Fruit fly (Drosophila melanogaster): ENCODE data around the gene CG10747.

The CG10747 gene

DNA sequence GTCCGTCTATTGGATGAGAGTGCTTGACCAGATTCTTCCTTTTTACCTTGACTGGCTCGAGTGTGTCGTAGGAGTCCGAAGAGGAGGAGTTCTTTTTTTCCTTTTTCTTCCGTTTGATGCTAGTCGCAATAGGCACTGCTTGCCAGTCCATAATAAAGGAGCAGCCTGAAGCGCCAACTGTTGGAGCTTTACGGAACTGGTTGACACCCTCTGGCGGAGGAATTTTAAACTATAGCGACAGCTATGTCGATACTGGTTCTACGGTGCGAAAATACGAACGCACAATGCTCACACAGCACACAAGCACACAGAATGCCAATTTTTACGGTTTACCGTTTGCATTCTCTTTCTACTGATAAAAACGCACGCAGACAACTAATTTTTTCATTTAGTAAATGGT, 15.4 kb upstream of the CG10747 start:
- TF ChIP-seq Sox14 (GFP tag; optimal IDR thresholded peaks at IDR 0.05) (no peak), CG6276 (GFP tag; optimal IDR thresholded peaks at IDR 0.05) (no peak), CG9139 (GFP tag; optimal IDR thresholded peaks at IDR 0.05) (no peak), CG10669 (GFP tag; optimal IDR thresholded peaks at IDR 0.05) (no peak), lz (GFP tag; optimal IDR thresholded peaks at IDR 0.05) (peak; percentile 20), CG15336 (GFP tag; IDR thresholded peaks at IDR 0.05) (no peak), CG11902 (GFP tag; optimal IDR thresholded peaks at IDR 0.05) (no peak), Lpt (GFP tag; optimal IDR thresholded peaks at IDR 0.05) (no peak), CG6792 (GFP tag; optimal IDR thresholded peaks at IDR 0.05) (no peak), salr (GFP tag; optimal IDR thresholded peaks at IDR 0.05) (no peak), Hr39 (GFP tag; optimal IDR thresholded peaks at IDR 0.05) (peak; percentile 35), CG1621 (tag; optimal IDR thresholded peaks at IDR 0.05) (peak; percentile 78), CG31627 (GFP tag; optimal IDR thresholded peaks at IDR 0.05) (peak; percentile 39), Blimp-1 (GFP tag; optimal IDR thresholded peaks at IDR 0.05) (no peak), Eip78C (GFP tag) (peak; percentile 7), fd85E (GFP tag; optimal IDR thresholded peaks at IDR 0.05) (no peak), Hr38 (GFP tag; optimal IDR thresholded peaks at IDR 0.05) (no peak), Eip93F (GFP tag; optimal IDR thresholded peaks at IDR 0.05) (no peak), esn (GFP tag; optimal IDR thresholded peaks at IDR 0.05) (peak; percentile 17), CG3919 (GFP tag; optimal IDR thresholded peaks at IDR 0.05) (no peak), fd59A (GFP tag; optimal IDR thresholded peaks at IDR 0.05) (no peak), CG11762 (GFP tag; optimal IDR thresholded peaks at IDR 0.05; ENCODE audit: insufficient read depth) (no peak), Met (GFP tag; optimal IDR thresholded peaks at IDR 0.05) (peak; percentile 1), CG6854 (GFP tag; optimal IDR thresholded peaks at IDR 0.05) (no peak), spab (GFP tag; optimal IDR thresholded peaks at IDR 0.05) (no peak), svp (GFP tag) (no peak), net (GFP tag; optimal IDR thresholded peaks at IDR 0.05) (no peak), CG8319 (GFP tag; optimal IDR thresholded peaks at IDR 0.05) (no peak), dsx (GFP tag; optimal IDR thresholded peaks at IDR 0.05; ENCODE audit: poor library complexity, severe bottlenecking) (no peak), CG32006 (GFP tag; optimal IDR thresholded peaks at IDR 0.05) (no peak), Ets21C (GFP tag; optimal IDR thresholded peaks at IDR 0.05) (no peak), cyc (GFP tag; optimal IDR thresholded peaks at IDR 0.05) (peak; percentile 14), Eip75B (GFP tag; optimal IDR thresholded peaks at IDR 0.05) (no peak)

DNA sequence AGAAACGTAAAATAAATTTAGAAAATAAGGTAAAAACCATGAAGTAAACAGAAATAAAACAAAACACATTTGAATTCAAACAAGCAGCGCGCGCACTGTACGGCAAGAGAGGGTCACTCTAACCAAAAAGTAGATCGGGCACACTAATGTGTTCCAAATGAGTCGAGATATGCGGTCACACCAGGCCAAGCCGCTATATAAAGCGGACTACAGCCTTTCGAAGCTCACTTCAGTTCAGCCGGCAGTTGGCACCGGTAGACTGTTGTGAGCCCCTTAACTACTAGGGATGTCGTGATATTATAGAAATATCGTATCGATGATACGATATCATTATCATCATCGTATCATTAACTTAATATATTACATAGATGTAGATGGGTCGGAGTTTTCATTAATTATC, 13.4 kb upstream of the CG10747 start:
- no peak for TF ChIP-seq CG11294 (GFP tag; IDR thresholded peaks at IDR 0.05)
- TF ChIP-seq Met (GFP tag; optimal IDR thresholded peaks at IDR 0.05): no peak

- TF ChIP-seq CG11294 (GFP tag; IDR thresholded peaks at IDR 0.05) (no peak), Sox102F (GFP tag; optimal IDR thresholded peaks at IDR 0.05) (no peak), fd85E (GFP tag; optimal IDR thresholded peaks at IDR 0.05) (no peak), net (GFP tag; optimal IDR thresholded peaks at IDR 0.05) (no peak), Smox (GFP tag; optimal IDR thresholded peaks at IDR 0.05) (no peak), Hr4 (GFP tag; optimal IDR thresholded peaks at IDR 0.05) (no peak), fkh (GFP tag; optimal IDR thresholded peaks at IDR 0.05) (no peak), acj6 (GFP tag; optimal IDR thresholded peaks at IDR 0.05) (no peak), CG6163 (GFP tag; IDR thresholded peaks at IDR 0.05) (no peak), cyc (GFP tag; optimal IDR thresholded peaks at IDR 0.05) (no peak), ss (GFP tag; optimal IDR thresholded peaks at IDR 0.05) (no peak), CG34406 (GFP tag; optimal IDR thresholded peaks at IDR 0.05) (no peak), Blimp-1 (GFP tag; optimal IDR thresholded peaks at IDR 0.05) (no peak), Hr39 (GFP tag; optimal IDR thresholded peaks at IDR 0.05) (no peak), spab (GFP tag; optimal IDR thresholded peaks at IDR 0.05) (no peak), esn (GFP tag; optimal IDR thresholded peaks at IDR 0.05) (no peak), Eip78C (GFP tag) (no peak), salr (GFP tag; optimal IDR thresholded peaks at IDR 0.05) (no peak), Hr38 (GFP tag; optimal IDR thresholded peaks at IDR 0.05) (no peak)
Observed at dm6 chr2L:20104050-20104449, 12.9 kb upstream of the CG10747 start, which contains the start of gene CG13970. Gene CG13970, minus strand, starts transcription at chr2L:20104150.

Measured in whole organism, prepupa.